Fruit fly (Drosophila melanogaster) Kc167 (cell line): ENCODE data around the gene Karl.
"Not testable (repeated sequence)": the region's sequence is repeated elsewhere in the genome, so short reads cannot be mapped to it uniquely, and the experiment has no call there.

ENCODE experiments used
- Myc ChIP-seq: fragments of >200 bp; optimal IDR thresholded peaks from 2 replicates; lab custom pipeline; 2017; ENCODE audit warnings: missing external identifiers
- Sin3A ChIP-seq: fragments of >200 bp; optimal IDR thresholded peaks from 2 replicates; lab custom pipeline; 2018; ENCODE audit warnings: missing external identifiers
- h ChIP-seq: fragments of >200 bp; optimal IDR thresholded peaks from 3 replicates; lab custom pipeline; 2018; ENCODE audit warnings: missing external identifiers
- insv ChIP-seq: fragments of >200 bp; optimal IDR thresholded peaks from 3 replicates; lab custom pipeline; 2018; ENCODE audit warnings: missing external identifiers
- psq ChIP-seq: fragments of >200 bp; optimal IDR thresholded peaks from 2 replicates; lab custom pipeline; 2017; ENCODE audit warnings: missing external identifiers
- ttk ChIP-seq: sonication (Bioruptor generic); optimal IDR thresholded peaks from 2 replicates; lab custom pipeline; 2017; ENCODE audit warnings: missing external identifiers

Gene Karl

dm6 chrX:11787081-11787480, at the start of gene Karl:
Gene Karl (plus strand): TSS chrX:11787381.
- TF ChIP-seq insv (lab: Kevin White, UChicago), result no peak
- TF ChIP-seq ttk (lab: Kevin White, UChicago), result no peak
- TF ChIP-seq psq (lab: Kevin White, UChicago), result no peak
- TF ChIP-seq Myc, result no peak

- not testable (repeated sequence) for TF ChIP-seq h (lab: Kevin White, UChicago); Myc; ttk (lab: Kevin White, UChicago)
These were observed 33.2 kb upstream of the Karl start, which contains the start of gene m for dm6 chrX:11753973-11754372. Gene m (plus strand): TSS chrX:11754273.

- TF ChIP-seq insv (lab: Kevin White, UChicago), result no peak
- no peak for TF ChIP-seq h (lab: Kevin White, UChicago)
- TF ChIP-seq psq (lab: Kevin White, UChicago), result no peak
- no peak for TF ChIP-seq Myc
- TF ChIP-seq ttk (lab: Kevin White, UChicago), result no peak
These were observed 30.3 kb upstream of the Karl start for dm6 chrX:11756892-11757291.

dm6 chrX:11764540-11765136, 22.5 kb upstream of the Karl start, which contains the start of gene CG9360:
Gene CG9360 (minus strand): TSS chrX:11764590.
- TF ChIP-seq h (lab: Kevin White, UChicago) (no peak), insv (lab: Kevin White, UChicago) (no peak), Myc (no peak), psq (lab: Kevin White, UChicago) (no peak), Sin3A (lab: Kevin White, UChicago) (no peak), ttk (lab: Kevin White, UChicago) (no peak)

dm6 chrX:11769435-11769834, 17.7 kb upstream of the Karl start:
- TF ChIP-seq psq (lab: Kevin White, UChicago), result no peak
- TF ChIP-seq ttk (lab: Kevin White, UChicago), result no peak
- TF ChIP-seq h (lab: Kevin White, UChicago), result no peak
- no peak for TF ChIP-seq insv (lab: Kevin White, UChicago)
- no peak for TF ChIP-seq Myc
- no peak for TF ChIP-seq Sin3A (lab: Kevin White, UChicago)

dm6 chrX:11775987-11776587, 11.1 kb upstream of the Karl start:
- no peak for TF ChIP-seq Sin3A (lab: Kevin White, UChicago)
- no peak for TF ChIP-seq psq (lab: Kevin White, UChicago)
- TF ChIP-seq h (lab: Kevin White, UChicago), result no peak

- no peak for TF ChIP-seq Sin3A (lab: Kevin White, UChicago)
- TF ChIP-seq Myc, result no peak
- no peak for TF ChIP-seq h (lab: Kevin White, UChicago)
These were observed 8.4 kb upstream of the Karl start, which contains the start of gene dy for dm6 chrX:11778734-11779220. Gene dy (minus strand): TSS chrX:11778784.

dm6 chrX:11784997-11785396, 2.2 kb upstream of the Karl start:
- no peak for TF ChIP-seq Myc

dm6 chrX:11788187-11788870, 1.1 kb downstream of the Karl start:
- TF ChIP-seq psq (lab: Kevin White, UChicago), result no peak
- no peak for TF ChIP-seq ttk (lab: Kevin White, UChicago)
- no peak for TF ChIP-seq insv (lab: Kevin White, UChicago)
- TF ChIP-seq Sin3A (lab: Kevin White, UChicago), result no peak
- no peak for TF ChIP-seq Myc
- TF ChIP-seq h (lab: Kevin White, UChicago), result no peak

- TF ChIP-seq ttk (lab: Kevin White, UChicago) (no peak), Myc (no peak), psq (lab: Kevin White, UChicago) (no peak), insv (lab: Kevin White, UChicago) (no peak), h (lab: Kevin White, UChicago) (no peak), Sin3A (lab: Kevin White, UChicago) (no peak)
These were observed 5.5 kb downstream of the Karl start, which contains the start of gene CkIIbeta for dm6 chrX:11792415-11793328. Gene CkIIbeta (plus strand): TSS chrX:11792533.

- TF ChIP-seq h (lab: Kevin White, UChicago) (no peak), psq (lab: Kevin White, UChicago) (no peak)
These were observed 6.3 kb downstream of the Karl start for dm6 chrX:11793434-11793833.

- TF ChIP-seq psq (lab: Kevin White, UChicago), result no peak
- TF ChIP-seq insv (lab: Kevin White, UChicago), result no peak
- TF ChIP-seq Myc, result no peak
- TF ChIP-seq ttk (lab: Kevin White, UChicago), result no peak
- no peak for TF ChIP-seq h (lab: Kevin White, UChicago)
- no peak for TF ChIP-seq Sin3A (lab: Kevin White, UChicago)
These were observed 9.7 kb downstream of the Karl start for dm6 chrX:11796925-11797324.
